Worm (Caenorhabditis elegans) whole organism, young adult: Measurements from ENCODE around the gene Y57G11C.1144.
A peak's percentile ranks its signal among the peaks of the same experiment; 100 is the strongest.

Experiments used
- B0035.1 ChIP-seq: sonication (generic microtip); optimal IDR thresholded peaks from 2 replicates; lab custom pipeline; 2016; ENCODE audit warnings: missing genetic modification characterization, mild to moderate bottlenecking, missing compliant biosample characterization, missing genotype, missing genetic modification reagents
- B0261.1 ChIP-seq: sonication (generic microtip); optimal IDR thresholded peaks from 2 replicates; lab custom pipeline; 2016; ENCODE audit warnings: mild to moderate bottlenecking, missing genetic modification characterization, moderate library complexity, missing compliant biosample characterization
- F33H1.4 ChIP-seq: fragments of 200-800 bp; sonication (Bioruptor generic); IDR thresholded peaks from 2 replicates; pipeline ENCODE4 v1.3.6; 2022; ENCODE audit warnings: missing genetic modification reagents, missing genetic modification characterization, missing compliant biosample characterization
- F39B2.1 ChIP-seq: fragments of 200-800 bp; sonication (Bioruptor generic); IDR thresholded peaks from 2 replicates; pipeline ENCODE4 v1.3.6; 2022; ENCODE audit warnings: missing genetic modification reagents, missing genetic modification characterization, missing compliant biosample characterization
- F57A8.1 ChIP-seq: fragments of 200-800 bp; sonication (Bioruptor generic); optimal IDR thresholded peaks from 2 replicates; lab custom pipeline; 2018; ENCODE audit warnings: mild to moderate bottlenecking, missing genetic modification characterization, moderate library complexity, missing compliant biosample characterization
- K11D2.4 ChIP-seq: fragments of 200-800 bp; sonication (Bioruptor generic); IDR thresholded peaks from 2 replicates; pipeline ENCODE4 v1.3.6; 2022; ENCODE audit warnings: missing genetic modification reagents, missing genetic modification characterization, missing compliant biosample characterization
- K12H6.12 ChIP-seq: fragments of 200-800 bp; sonication (Bioruptor generic); optimal IDR thresholded peaks from 2 replicates; lab custom pipeline; 2018; ENCODE audit warnings: mild to moderate bottlenecking, missing genetic modification characterization, missing compliant biosample characterization
- T26A5.8 ChIP-seq: sonication (generic microtip); optimal IDR thresholded peaks from 2 replicates; lab custom pipeline; 2016; ENCODE audit warnings: missing genetic modification characterization, missing compliant biosample characterization
- Y53F4B.3 ChIP-seq: fragments of 200-800 bp; sonication (Bioruptor generic); IDR thresholded peaks from 2 replicates; pipeline ENCODE4 v1.3.6; 2022; ENCODE audit warnings: missing genetic modification reagents, missing genetic modification characterization, missing compliant biosample characterization
- Y53G8AR.9 ChIP-seq: fragments of 200-800 bp; sonication (Bioruptor generic); conservative IDR thresholded peaks from 2 replicates; pipeline ENCODE4 v1.3.6; 2022; ENCODE audit warnings: missing genetic modification reagents, missing genetic modification characterization, missing compliant biosample characterization
- Y67H2A.10 ChIP-seq: fragments of 200-800 bp; sonication (Bioruptor generic); conservative IDR thresholded peaks from 2 replicates; pipeline ENCODE4 v1.3.6; 2022; ENCODE audit warnings: missing genetic modification reagents, missing genetic modification characterization, missing compliant biosample characterization
- Y79H2A.3 ChIP-seq: fragments of 200-800 bp; sonication (Bioruptor generic); conservative IDR thresholded peaks from 2 replicates; pipeline ENCODE4 v1.3.6; 2022; ENCODE audit warnings: missing genetic modification reagents, missing genetic modification characterization, missing compliant biosample characterization
- Y95B8A.8 ChIP-seq: fragments of 200-800 bp; sonication (Bioruptor generic); IDR thresholded peaks from 2 replicates; pipeline ENCODE4 v1.3.6; 2022; ENCODE audit warnings: missing genetic modification reagents, missing genetic modification characterization, missing compliant biosample characterization
- ZK185.1 ChIP-seq: sonication (generic microtip); optimal IDR thresholded peaks from 2 replicates; lab custom pipeline; 2016; ENCODE audit warnings: mild to moderate bottlenecking, missing genetic modification characterization, missing compliant biosample characterization; ENCODE audit not compliant: poor library complexity, severe bottlenecking
- akir-1 ChIP-seq: fragments of 200-800 bp; sonication (Bioruptor generic); optimal IDR thresholded peaks from 2 replicates; lab custom pipeline; 2018; ENCODE audit warnings: mild to moderate bottlenecking, missing genetic modification characterization, moderate library complexity, missing compliant biosample characterization
- aptf-2 ChIP-seq: fragments of 200-800 bp; sonication (Bioruptor generic); conservative IDR thresholded peaks from 2 replicates; pipeline ENCODE4 v1.3.6; 2022; ENCODE audit warnings: missing genetic modification reagents, missing genetic modification characterization, missing compliant biosample characterization
- bed-2 ChIP-seq: fragments of 200-800 bp; sonication (Bioruptor generic); IDR thresholded peaks from 2 replicates; pipeline ENCODE4 v1.3.6; 2022; ENCODE audit warnings: missing genetic modification reagents, missing genetic modification characterization, missing compliant biosample characterization
- ccch-3 ChIP-seq: fragments of 200-800 bp; sonication (Bioruptor generic); optimal IDR thresholded peaks from 2 replicates; lab custom pipeline; 2018; ENCODE audit warnings: mild to moderate bottlenecking, missing genetic modification characterization, missing compliant biosample characterization
- chd-7 ChIP-seq: sonication (generic microtip); optimal IDR thresholded peaks from 2 replicates; lab custom pipeline; 2016; ENCODE audit warnings: mild to moderate bottlenecking, missing genetic modification characterization, moderate library complexity, missing compliant biosample characterization
- dpff-1 ChIP-seq: sonication (generic microtip); optimal IDR thresholded peaks from 2 replicates; lab custom pipeline; 2017; ENCODE audit warnings: mild to moderate bottlenecking, missing genetic modification characterization, missing compliant biosample characterization
- ets-4 ChIP-seq: fragments of 200-800 bp; sonication (Bioruptor generic); optimal IDR thresholded peaks from 2 replicates; lab custom pipeline; 2018; ENCODE audit warnings: mild to moderate bottlenecking, missing genetic modification characterization, missing compliant biosample characterization
- fkh-3 ChIP-seq: sonication (generic microtip); optimal IDR thresholded peaks from 2 replicates; lab custom pipeline; 2016; ENCODE audit warnings: mild to moderate bottlenecking, missing genetic modification characterization, missing compliant biosample characterization
- hlh-26 ChIP-seq: fragments of 200-800 bp; sonication (Bioruptor generic); conservative IDR thresholded peaks from 2 replicates; pipeline ENCODE4 v1.3.6; 2022; ENCODE audit warnings: missing genetic modification reagents, missing genetic modification characterization, missing compliant biosample characterization
- hmg-1.2 ChIP-seq: fragments of 200-800 bp; sonication (Bioruptor generic); IDR thresholded peaks from 2 replicates; pipeline ENCODE4 v1.3.6; 2022; ENCODE audit warnings: missing genetic modification reagents, missing genetic modification characterization, missing compliant biosample characterization
- hrde-1 ChIP-seq: sonication (generic microtip); optimal IDR thresholded peaks from 2 replicates; lab custom pipeline; 2016; ENCODE audit warnings: missing genetic modification characterization, mild to moderate bottlenecking, missing compliant biosample characterization, moderate library complexity, missing genotype, missing genetic modification reagents, borderline replicate concordance
- hsf-1 ChIP-seq: fragments of 200-800 bp; sonication (Bioruptor generic); IDR thresholded peaks from 2 replicates; pipeline ENCODE4 v1.3.6; 2022; ENCODE audit warnings: missing genetic modification reagents, missing genetic modification characterization, missing compliant biosample characterization
- lag-1 ChIP-seq: fragments of 200-800 bp; sonication (Bioruptor generic); IDR thresholded peaks from 2 replicates; pipeline ENCODE4 v1.3.6; 2022; ENCODE audit warnings: missing genetic modification reagents, missing genetic modification characterization, missing compliant biosample characterization
- let-526 ChIP-seq: fragments of 200-800 bp; sonication (Bioruptor generic); IDR thresholded peaks from 2 replicates; pipeline ENCODE4 v1.3.6; 2022; ENCODE audit warnings: missing genetic modification reagents, missing genetic modification characterization, missing compliant biosample characterization
- lin-54 ChIP-seq: fragments of 200-800 bp; sonication (Bioruptor generic); optimal IDR thresholded peaks from 2 replicates; lab custom pipeline; 2018; ENCODE audit warnings: mild to moderate bottlenecking, missing genetic modification characterization, missing compliant biosample characterization
- lsl-1 ChIP-seq: fragments of 200-800 bp; sonication (Bioruptor generic); optimal IDR thresholded peaks from 2 replicates; lab custom pipeline; 2018; ENCODE audit warnings: mild to moderate bottlenecking, missing genetic modification characterization, moderate library complexity, missing compliant biosample characterization
- madf-10 ChIP-seq: sonication (generic microtip); optimal IDR thresholded peaks from 2 replicates; lab custom pipeline; 2016; ENCODE audit warnings: mild to moderate bottlenecking, missing genetic modification characterization, missing compliant biosample characterization
- madf-6 ChIP-seq: fragments of 200-800 bp; sonication (Bioruptor generic); IDR thresholded peaks from 2 replicates; pipeline ENCODE4 v1.3.6; 2022; ENCODE audit warnings: missing genetic modification reagents, missing genetic modification characterization, missing compliant biosample characterization
- madf-8 ChIP-seq: fragments of 200-800 bp; sonication (Bioruptor generic); conservative IDR thresholded peaks from 2 replicates; pipeline ENCODE4 v1.3.6; 2022; ENCODE audit warnings: missing genetic modification reagents, missing genetic modification characterization, missing compliant biosample characterization
- mes-4 ChIP-seq: sonication (generic microtip); optimal IDR thresholded peaks from 2 replicates; lab custom pipeline; 2016; ENCODE audit warnings: missing genotype, missing genetic modification characterization, missing compliant biosample characterization
- mxl-1 ChIP-seq: sonication (generic microtip); optimal IDR thresholded peaks from 2 replicates; lab custom pipeline; 2016; ENCODE audit warnings: missing genetic modification characterization, missing compliant biosample characterization
- nfya-1 ChIP-seq: sonication (generic microtip); optimal IDR thresholded peaks from 2 replicates; lab custom pipeline; 2017; ENCODE audit warnings: antibody characterized with exemption, missing compliant biosample characterization, missing genetic modification characterization, borderline replicate concordance; ENCODE audit not compliant: insufficient read depth
- nfyb-1 ChIP-seq: fragments of 200-800 bp; sonication (Bioruptor generic); IDR thresholded peaks from 2 replicates; pipeline ENCODE4 v1.3.6; 2022; ENCODE audit warnings: missing genetic modification reagents, missing genetic modification characterization, missing compliant biosample characterization
- nhr-120 ChIP-seq: fragments of 200-800 bp; sonication (Bioruptor generic); IDR thresholded peaks from 2 replicates; pipeline ENCODE4 v1.3.6; 2022; ENCODE audit warnings: missing genetic modification characterization, missing compliant biosample characterization
- pbrm-1 ChIP-seq: fragments of 200-800 bp; sonication (Bioruptor generic); IDR thresholded peaks from 2 replicates; pipeline ENCODE4 v1.3.6; 2022; ENCODE audit warnings: missing genetic modification reagents, missing genetic modification characterization, missing compliant biosample characterization
- pha-4 ChIP-seq: fragments of 150-350 bp; sonication (generic microtip); optimal IDR thresholded peaks from 2 replicates; lab custom pipeline; 2014; ENCODE audit warnings: missing biosample characterization, missing genetic modification reagents, missing genetic modification characterization
- rpc-1 ChIP-seq, 2 experiments: fragments of 150-350 bp in 1 of 2; sonication (generic microtip) in 1 of 2; optimal IDR thresholded peaks; 2 replicates each; lab custom pipeline; 2014 to 2018; ENCODE audit warnings: missing biosample characterization in 1 of 2, missing genetic modification characterization in 1 of 2, missing genetic modification reagents in 1 of 2, missing genotype in 1 of 2
- snpc-1.3 ChIP-seq: sonication (generic microtip); optimal IDR thresholded peaks from 2 replicates; lab custom pipeline; 2017; ENCODE audit warnings: missing genetic modification characterization, mild to moderate bottlenecking, missing compliant biosample characterization, antibody characterized with exemption, moderate library complexity, missing genotype, missing genetic modification reagents; ENCODE audit not compliant: insufficient read depth
- ztf-25 ChIP-seq: fragments of 200-800 bp; sonication (Bioruptor generic); IDR thresholded peaks from 2 replicates; pipeline ENCODE4 v1.3.6; 2022; ENCODE audit warnings: missing genetic modification reagents, missing genetic modification characterization, missing compliant biosample characterization
- ztf-3 ChIP-seq: fragments of 200-800 bp; sonication (Bioruptor generic); optimal IDR thresholded peaks from 2 replicates; lab custom pipeline; 2018; ENCODE audit warnings: mild to moderate bottlenecking, missing genetic modification characterization, missing compliant biosample characterization
- ztf-6 ChIP-seq: fragments of 200-800 bp; sonication (Bioruptor generic); IDR thresholded peaks from 2 replicates; pipeline ENCODE4 v1.3.6; 2022; ENCODE audit warnings: missing genetic modification reagents, missing genetic modification characterization, missing compliant biosample characterization

The Y57G11C.1144 gene

DNA sequence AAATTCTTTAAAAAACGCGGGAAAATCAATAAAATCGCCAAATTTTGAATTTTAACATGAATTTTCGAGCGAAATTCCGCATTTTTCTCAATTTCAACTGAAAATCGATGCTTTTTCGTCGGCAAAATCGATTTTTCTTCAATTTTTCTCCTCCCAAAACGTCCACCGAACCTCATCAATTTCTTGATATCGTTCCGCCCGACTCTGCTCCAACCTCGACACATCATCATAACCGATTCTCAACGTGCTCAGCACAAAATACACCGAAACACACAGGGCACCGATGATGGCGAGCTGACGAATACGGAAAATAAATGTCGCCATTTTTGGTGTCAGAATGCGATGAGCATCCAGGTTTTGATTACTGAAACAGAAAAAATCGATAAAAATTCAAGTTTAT, 21.4 kb downstream of the Y57G11C.1144 start, which contains the start of gene Y41E3.1 (continued):
- TF ChIP-seq hmg-1.2 (GFP tag; lab: Robert Waterston, UW), result 0 out of 2 replicates have a peak, but pooled peaks have one; percentile 24
- TF ChIP-seq Y95B8A.8 (GFP tag; lab: Robert Waterston, UW), result 0 out of 2 replicates have a peak, but pooled peaks have one; percentile 60
- no peak for TF ChIP-seq bed-2 (GFP tag; lab: Robert Waterston, UW)
- TF ChIP-seq, all 124 proteins: peak for 15

DNA sequence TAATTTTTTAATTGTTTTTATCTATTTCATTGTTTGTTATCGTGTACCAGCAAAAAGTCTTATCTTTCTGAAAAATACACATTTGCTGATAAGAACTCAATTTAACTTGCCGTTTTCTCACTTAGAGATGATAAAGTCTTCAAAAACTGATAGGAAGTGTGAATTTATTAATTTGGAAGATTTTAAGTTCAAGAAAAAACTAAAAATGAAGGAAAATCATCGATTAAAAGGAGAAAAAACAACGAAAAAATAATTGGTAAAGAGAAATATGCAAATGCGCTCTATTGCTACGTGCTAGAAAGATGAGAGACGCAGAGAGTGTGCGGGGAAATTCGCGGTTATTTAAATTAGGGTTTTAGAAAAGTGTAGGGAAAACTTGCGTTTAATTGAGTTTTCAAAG, 22.3 kb downstream of the Y57G11C.1144 start:
- TF ChIP-seq hsf-1 (GFP tag; lab: Robert Waterston, UW) (0 out of 2 replicates have a peak, but pooled peaks have one; percentile 6), Y53F4B.3 (GFP tag; lab: Robert Waterston, UW) (no peak), hmg-1.2 (GFP tag; lab: Robert Waterston, UW) (peak; percentile 78), akir-1 (GFP tag; lab: Kevin White, UChicago) (no peak), Y53G8AR.9 (no peak), Y79H2A.3 (GFP tag; lab: Robert Waterston, UW) (no peak), ets-4 (no peak), snpc-1.3 (tag; lab: Kevin White, UChicago) (peak; percentile 76), Y95B8A.8 (GFP tag; lab: Robert Waterston, UW) (no peak), Y67H2A.10 (GFP tag; lab: Robert Waterston, UW) (no peak), ztf-25 (GFP tag; lab: Robert Waterston, UW) (no peak), rpc-1 (optimal IDR thresholded peaks at IDR 0.05; lab: Kevin White, UChicago) (no peak), rpc-1 (tag; optimal IDR thresholded peaks at IDR 0.05; lab: Kevin White, UChicago) (no peak), ztf-3 (GFP tag; lab: Kevin White, UChicago) (no peak), fkh-3 (no peak), hrde-1 (no peak), ZK185.1 (tag; lab: Kevin White, UChicago) (no peak), F57A8.1 (no peak), mxl-1 (tag; lab: Kevin White, UChicago) (no peak), T26A5.8 (no peak), madf-10 (no peak), let-526 (no peak), hlh-26 (GFP tag; lab: Robert Waterston, UW) (no peak), chd-7 (no peak), madf-6 (GFP tag; lab: Robert Waterston, UW) (no peak; the same call in 1 of the 2 replicates), lsl-1 (GFP tag; lab: Kevin White, UChicago) (peak; percentile 43), nfya-1 (no peak), K11D2.4 (GFP tag; lab: Robert Waterston, UW) (no peak), nfyb-1 (GFP tag; lab: Robert Waterston, UW) (peak; percentile 12; the same call in 1 of the 2 replicates), F33H1.4 (GFP tag; lab: Robert Waterston, UW) (peak; percentile 68), dpff-1 (tag; lab: Kevin White, UChicago) (no peak), lin-54 (GFP tag; lab: Kevin White, UChicago) (peak; percentile 91), K12H6.12 (tag; lab: Kevin White, UChicago) (no peak), ccch-3 (no peak), pbrm-1 (no peak; the same call in 1 of the 2 replicates), aptf-2 (no peak), lag-1 (GFP tag; lab: Robert Waterston, UW) (no peak), B0261.1 (tag; lab: Kevin White, UChicago) (no peak), ztf-6 (GFP tag; lab: Robert Waterston, UW) (no peak), nhr-120 (no peak), madf-8 (no peak), mes-4 (no peak), F39B2.1 (GFP tag; lab: Robert Waterston, UW) (no peak), pha-4 (tag; lab: Kevin White, UChicago) (no peak), B0035.1 (no peak)
